Fruit fly (Drosophila melanogaster) whole organism, embryonic: Measurements from ENCODE around the gene Tep1.

Source experiments
- Asciz ChIP-seq: fragments of 200-800 bp; sonication (Bioruptor generic); optimal IDR thresholded peaks from 2 replicates; lab custom pipeline; 2017; ENCODE audit warnings: missing biosample characterization, mild to moderate bottlenecking, missing genetic modification characterization, missing genetic modification reagents
- Awh ChIP-seq: fragments of 200-800 bp; sonication (Bioruptor generic); IDR thresholded peaks from 2 replicates; pipeline ENCODE4, ENCODE4 v1.3.6; 2022; ENCODE audit warnings: missing biosample characterization, missing genetic modification characterization
- Bdp1 ChIP-seq: fragments of 200-800 bp; sonication (Bioruptor generic); optimal IDR thresholded peaks from 3 replicates; lab custom pipeline; 2016; ENCODE audit warnings: missing biosample characterization, missing genetic modification characterization
- Blimp-1 ChIP-seq: fragments of 200-800 bp; sonication (Bioruptor generic); optimal IDR thresholded peaks from 3 replicates; lab custom pipeline; 2018; ENCODE audit warnings: missing biosample characterization, missing genetic modification characterization, mild to moderate bottlenecking, moderate library complexity, missing genetic modification reagents
- CG10543 ChIP-seq: fragments of 200-800 bp; sonication (Bioruptor generic); optimal IDR thresholded peaks from 3 replicates; lab custom pipeline; 2017; ENCODE audit warnings: missing biosample characterization, mild to moderate bottlenecking, missing genetic modification characterization, moderate library complexity
- CG12219 ChIP-seq: fragments of 200-800 bp; sonication (Bioruptor generic); optimal IDR thresholded peaks from 3 replicates; lab custom pipeline; 2018; ENCODE audit warnings: missing biosample characterization, mild to moderate bottlenecking, missing genetic modification characterization
- CG12299 ChIP-seq: fragments of 200-800 bp; sonication (Bioruptor generic); optimal IDR thresholded peaks from 2 replicates; lab custom pipeline; 2018; ENCODE audit warnings: missing biosample characterization, mild to moderate bottlenecking, missing genetic modification characterization
- CG12391 ChIP-seq: fragments of 200-800 bp; sonication (Bioruptor generic); optimal IDR thresholded peaks from 3 replicates; lab custom pipeline; 2018; ENCODE audit warnings: missing biosample characterization, mild to moderate bottlenecking, missing genetic modification characterization, moderate library complexity
- CG12744 ChIP-seq: fragments of 200-800 bp; sonication (Bioruptor generic); optimal IDR thresholded peaks from 2 replicates; lab custom pipeline; 2016; ENCODE audit warnings: missing biosample characterization, missing genetic modification characterization
- CG14014 ChIP-seq: fragments of 200-800 bp; sonication (Bioruptor generic); IDR thresholded peaks from 2 replicates; pipeline ENCODE4 v1.3.6; 2022; ENCODE audit warnings: missing biosample characterization, missing genetic modification characterization
- CG14441 ChIP-seq: fragments of 200-800 bp; sonication (Bioruptor generic); IDR thresholded peaks from 2 replicates; pipeline ENCODE4 v1.3.6; 2022; ENCODE audit warnings: missing biosample characterization, missing genetic modification characterization
- CG14710 ChIP-seq: fragments of 200-800 bp; sonication (Bioruptor generic); optimal IDR thresholded peaks from 3 replicates; lab custom pipeline; 2019; ENCODE audit warnings: missing biosample characterization, mild to moderate bottlenecking, missing genetic modification characterization, moderate library complexity
- CG15601 ChIP-seq: fragments of 200-800 bp; sonication (Bioruptor generic); optimal IDR thresholded peaks from 3 replicates; lab custom pipeline; 2019; ENCODE audit warnings: missing biosample characterization, mild to moderate bottlenecking, missing genetic modification characterization, moderate library complexity
- CG16813 ChIP-seq: fragments of 200-800 bp; sonication (Bioruptor generic); IDR thresholded peaks from 3 replicates; pipeline ENCODE4 v1.3.6; 2022; ENCODE audit warnings: missing biosample characterization, missing genetic modification characterization; ENCODE audit not compliant: partially characterized antibody
- CG2202 ChIP-seq: fragments of 200-800 bp; sonication (Bioruptor generic); optimal IDR thresholded peaks from 2 replicates; lab custom pipeline; 2018; ENCODE audit warnings: missing biosample characterization, mild to moderate bottlenecking, missing genetic modification characterization
- CG2712 ChIP-seq: fragments of 200-800 bp; optimal IDR thresholded peaks from 3 replicates; lab custom pipeline; 2019; ENCODE audit warnings: missing biosample characterization, mild to moderate bottlenecking, missing genetic modification characterization, moderate library complexity
- CG30403 ChIP-seq: fragments of 200-800 bp; sonication (Bioruptor generic); optimal IDR thresholded peaks from 3 replicates; lab custom pipeline; 2016; ENCODE audit warnings: missing biosample characterization, missing genetic modification characterization
- CG4328 ChIP-seq: fragments of 200-800 bp; sonication (Bioruptor generic); optimal IDR thresholded peaks from 3 replicates; lab custom pipeline; 2017; ENCODE audit warnings: missing biosample characterization, missing genetic modification reagents, missing genetic modification characterization
- CG4404 ChIP-seq: fragments of 200-800 bp; sonication (Bioruptor generic); IDR thresholded peaks from 2 replicates; pipeline ENCODE4 v1.3.6; 2022; ENCODE audit warnings: missing biosample characterization, missing genetic modification characterization
- CG6689 ChIP-seq: fragments of 200-800 bp; sonication (Bioruptor generic); IDR thresholded peaks from 2 replicates; pipeline ENCODE4 v1.3.6; 2022; ENCODE audit warnings: missing biosample characterization, missing genetic modification characterization
- CG6791 ChIP-seq: fragments of 200-800 bp; sonication (Bioruptor generic); IDR thresholded peaks from 3 replicates; pipeline ENCODE4 v1.3.6; 2022; ENCODE audit warnings: missing biosample characterization, missing genetic modification characterization; ENCODE audit not compliant: partially characterized antibody
- CG7556 ChIP-seq: fragments of 200-800 bp; sonication (Bioruptor generic); optimal IDR thresholded peaks from 2 replicates; lab custom pipeline; 2017; ENCODE audit warnings: missing biosample characterization, mild to moderate bottlenecking, missing genetic modification characterization
- CG8089 ChIP-seq: fragments of 200-800 bp; sonication (Bioruptor generic); optimal IDR thresholded peaks from 3 replicates; lab custom pipeline; 2016; ENCODE audit warnings: missing biosample characterization, missing genetic modification characterization
- CG8359 ChIP-seq: fragments of 200-800 bp; sonication (Bioruptor generic); optimal IDR thresholded peaks from 2 replicates; lab custom pipeline; 2017; ENCODE audit warnings: missing biosample characterization, mild to moderate bottlenecking, missing genetic modification characterization, borderline replicate concordance
- CrebB ChIP-seq: fragments of 200-800 bp; sonication (Bioruptor generic); optimal IDR thresholded peaks from 3 replicates; lab custom pipeline; 2018; ENCODE audit warnings: missing biosample characterization, mild to moderate bottlenecking, missing genetic modification characterization
- HLHmδ ChIP-seq: fragments of 200-800 bp; sonication (Bioruptor generic); optimal IDR thresholded peaks from 2 replicates; lab custom pipeline; 2018; ENCODE audit warnings: missing biosample characterization, mild to moderate bottlenecking, missing genetic modification characterization, moderate library complexity
- Hsf ChIP-seq: fragments of 200-800 bp; sonication (Bioruptor generic); optimal IDR thresholded peaks from 3 replicates; lab custom pipeline; 2016; ENCODE audit warnings: missing biosample characterization, missing genetic modification characterization
- MTF-1 ChIP-seq: fragments of 200-800 bp; sonication (Bioruptor generic); optimal IDR thresholded peaks from 2 replicates; lab custom pipeline; 2018; ENCODE audit warnings: missing biosample characterization, mild to moderate bottlenecking, missing genetic modification characterization, borderline replicate concordance
- Max ChIP-seq: fragments of 200-800 bp; sonication (Bioruptor generic); optimal IDR thresholded peaks from 2 replicates; lab custom pipeline; 2016; ENCODE audit warnings: missing biosample characterization, mild to moderate bottlenecking, missing genetic modification characterization
- Mes4 ChIP-seq: fragments of 200-800 bp; sonication (Bioruptor generic); optimal IDR thresholded peaks from 2 replicates; lab custom pipeline; 2016; ENCODE audit warnings: missing biosample characterization, missing genetic modification characterization
- Mrtf ChIP-seq: fragments of 200-800 bp; sonication (Bioruptor generic); IDR thresholded peaks from 3 replicates; pipeline ENCODE4 v1.3.6; 2022; ENCODE audit warnings: missing biosample characterization, missing genetic modification characterization
- Oli ChIP-seq: fragments of 200-800 bp; sonication (Bioruptor generic); optimal IDR thresholded peaks from 2 replicates; lab custom pipeline; 2018; ENCODE audit warnings: missing biosample characterization, mild to moderate bottlenecking, missing genetic modification characterization, moderate library complexity
- Side ChIP-seq: fragments of 200-800 bp; sonication (Bioruptor generic); optimal IDR thresholded peaks from 2 replicates; lab custom pipeline; 2016; ENCODE audit warnings: missing biosample characterization, missing genetic modification characterization
- Taf1 ChIP-seq: fragments of 200-800 bp; sonication (Bioruptor generic); IDR thresholded peaks from 2 replicates; pipeline ENCODE4 v1.3.6; 2022; ENCODE audit warnings: missing biosample characterization, missing genetic modification characterization
- ara ChIP-seq: fragments of 200-800 bp; sonication (Bioruptor generic); IDR thresholded peaks from 2 replicates; pipeline ENCODE4 v1.3.6; 2022; ENCODE audit warnings: missing biosample characterization, missing genetic modification characterization
- chm ChIP-seq: fragments of 200-800 bp; sonication (Bioruptor generic); IDR thresholded peaks from 2 replicates; pipeline ENCODE4 v1.3.6; 2022; ENCODE audit warnings: missing biosample characterization, missing genetic modification characterization
- crol ChIP-seq: fragments of 200-800 bp; sonication (Bioruptor generic); IDR thresholded peaks from 2 replicates; pipeline ENCODE4 v1.3.6; 2022; ENCODE audit warnings: missing biosample characterization, missing genetic modification characterization
- dysf ChIP-seq: fragments of 200-800 bp; sonication (Bioruptor generic); IDR thresholded peaks from 3 replicates; pipeline ENCODE4 v1.3.6; 2022; ENCODE audit warnings: missing biosample characterization, missing genetic modification characterization
- exex ChIP-seq: fragments of 200-800 bp; sonication (Bioruptor generic); optimal IDR thresholded peaks from 4 replicates; lab custom pipeline; 2018; ENCODE audit warnings: missing biosample characterization, mild to moderate bottlenecking, missing genetic modification characterization, moderate library complexity
- fd96Cb ChIP-seq: fragments of 200-800 bp; sonication (Bioruptor generic); optimal IDR thresholded peaks from 2 replicates; lab custom pipeline; 2018; ENCODE audit warnings: missing biosample characterization, mild to moderate bottlenecking, missing genetic modification characterization, moderate library complexity
- fu2 ChIP-seq: fragments of 200-800 bp; sonication (Bioruptor generic); optimal IDR thresholded peaks from 2 replicates; lab custom pipeline; 2016; ENCODE audit warnings: missing biosample characterization, missing genetic modification characterization
- gem ChIP-seq: fragments of 200-800 bp; sonication (Bioruptor generic); optimal IDR thresholded peaks from 2 replicates; lab custom pipeline; 2019; ENCODE audit warnings: missing biosample characterization, mild to moderate bottlenecking, missing genetic modification characterization, moderate library complexity
- kay ChIP-seq: fragments of 200-800 bp; sonication (Bioruptor generic); optimal IDR thresholded peaks from 2 replicates; lab custom pipeline; 2016; ENCODE audit warnings: missing biosample characterization, missing genetic modification characterization
- lov ChIP-seq, 2 experiments: fragments of 200-800 bp in 1 of 2; fragments of >200 bp in 1 of 2; sonication (Bioruptor generic) in 1 of 2; IDR thresholded peaks in 1 of 2; optimal IDR thresholded peaks in 1 of 2; 2 replicates in 1 of 2; 3 replicates in 1 of 2; pipeline versions ENCODE4 v1.3.6 to Lab custom; 2017 to 2022; ENCODE audit warnings: missing biosample characterization in 1 of 2, missing genetic modification characterization in 1 of 2
- nom ChIP-seq: fragments of 200-800 bp; sonication (Bioruptor generic); optimal IDR thresholded peaks from 2 replicates; lab custom pipeline; 2017; ENCODE audit warnings: missing biosample characterization, missing genetic modification characterization, mild to moderate bottlenecking, moderate library complexity, missing genetic modification reagents
- slp2 ChIP-seq: fragments of 200-800 bp; sonication (Bioruptor generic); optimal IDR thresholded peaks from 2 replicates; lab custom pipeline; 2016; ENCODE audit warnings: missing biosample characterization, missing genetic modification characterization
- trem ChIP-seq: fragments of 200-800 bp; optimal IDR thresholded peaks from 3 replicates; lab custom pipeline; 2019; ENCODE audit warnings: missing biosample characterization, mild to moderate bottlenecking, missing genetic modification characterization, moderate library complexity
- vnd ChIP-seq: fragments of 200-800 bp; sonication (Bioruptor generic); IDR thresholded peaks from 3 replicates; pipeline ENCODE4 v1.3.6; 2022; ENCODE audit warnings: missing biosample characterization, missing genetic modification characterization; ENCODE audit not compliant: partially characterized antibody

The Tep1 gene

DNA sequence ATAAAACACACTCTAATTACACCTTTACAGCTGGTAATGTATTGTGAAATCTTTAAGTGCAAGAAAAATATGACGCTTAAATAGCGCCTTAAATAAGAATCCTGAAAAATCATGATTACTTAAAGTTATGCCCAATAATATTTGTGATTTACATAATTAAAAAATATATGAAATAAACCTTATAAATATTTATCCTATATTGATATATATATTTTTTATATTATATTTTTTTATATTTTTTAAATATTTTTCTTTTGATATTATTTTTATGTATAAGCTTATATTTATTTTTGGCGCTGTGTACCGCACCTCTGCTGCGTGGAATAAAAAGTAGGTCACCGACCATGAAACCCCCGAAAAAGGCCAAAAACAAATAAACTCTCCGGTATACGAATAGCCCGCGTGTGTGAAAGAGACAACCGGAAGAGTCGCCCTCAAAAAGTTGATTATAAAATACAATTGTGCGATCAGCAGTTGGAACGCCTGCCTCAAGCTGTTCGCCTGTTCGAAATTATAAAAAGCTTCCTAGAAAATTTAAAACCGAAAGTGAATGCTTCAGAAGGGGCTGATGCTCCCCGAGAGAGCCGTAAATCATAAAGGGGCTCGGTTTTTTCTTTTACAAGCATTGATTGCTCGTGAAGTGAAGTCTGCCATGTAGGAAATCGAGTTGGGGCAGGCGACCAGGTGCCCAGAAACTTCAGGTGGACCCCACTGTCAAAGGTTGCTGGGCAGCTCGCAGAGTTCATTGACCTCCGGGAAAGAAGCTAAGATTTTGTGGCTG is 15.1 kb upstream of the Tep1 start (continued):
- TF ChIP-seq ara (GFP tag; lab: Robert Waterston, UW) (no peak; the same call in 1 of the 2 replicates), vnd (GFP tag; lab: Robert Waterston, UW) (no peak), Max (GFP tag; lab: Kevin White, UChicago) (no peak), lov (optimal IDR thresholded peaks at IDR 0.05; lab: Kevin White, UChicago) (no peak), lov (GFP tag; IDR thresholded peaks at IDR 0.05; lab: Robert Waterston, UW) (0 out of 3 replicates have a peak, but pooled peaks have one; percentile 68), Taf1 (GFP tag; lab: Robert Waterston, UW) (no peak), CrebB (tag; lab: Kevin White, UChicago) (peak; percentile 37), Mes4 (GFP tag; lab: Kevin White, UChicago) (no peak), CG15601 (tag; lab: Kevin White, UChicago) (peak; percentile 26), kay (GFP tag; lab: Kevin White, UChicago) (no peak), CG10543 (peak; percentile 91), CG8359 (GFP tag; lab: Kevin White, UChicago) (peak; percentile 3), CG16813 (GFP tag; lab: Robert Waterston, UW) (no peak), exex (tag; lab: Kevin White, UChicago) (peak; percentile 72), Blimp-1 (GFP tag; lab: Kevin White, UChicago) (peak; percentile 100), trem (tag; lab: Kevin White, UChicago) (peak; percentile 25), dysf (GFP tag; lab: Robert Waterston, UW) (peak; percentile 46; the same call in 1 of the 3 replicates), CG12391 (peak; percentile 67), CG14441 (no peak), CG6791 (no peak), CG4328 (peak; percentile 4), CG2712 (peak; percentile 78), CG12299 (peak; percentile 49), CG14710 (tag; lab: Kevin White, UChicago) (peak; percentile 54), gem (peak; percentile 87), Asciz (GFP tag; lab: Kevin White, UChicago) (peak; percentile 65), CG30403 (GFP tag; lab: Kevin White, UChicago) (peak; percentile 12), fu2 (no peak), nom (GFP tag; lab: Kevin White, UChicago) (no peak), MTF-1 (no peak), HLHmδ (GFP tag; lab: Kevin White, UChicago) (no peak), CG2202 (tag; lab: Kevin White, UChicago) (no peak), CG6689 (GFP tag; lab: Robert Waterston, UW) (peak; percentile 44), CG4404 (GFP tag; lab: Robert Waterston, UW) (no peak), Hsf (no peak), CG12744 (GFP tag; lab: Kevin White, UChicago) (no peak), crol (GFP tag; lab: Robert Waterston, UW) (peak; percentile 34; the same call in 1 of the 2 replicates), Oli (tag; lab: Kevin White, UChicago) (peak; percentile 75), CG7556 (peak; percentile 70), slp2 (GFP tag; lab: Kevin White, UChicago) (no peak), chm (no peak; the same call in 1 of the 2 replicates), Awh (GFP tag; lab: Robert Waterston, UW) (no peak), CG8089 (no peak), fd96Cb (tag; lab: Kevin White, UChicago) (peak; percentile 74), Mrtf (no peak), CG14014 (GFP tag; lab: Robert Waterston, UW) (no peak; the same call in 1 of the 2 replicates), CG12219 (no peak), Side (GFP tag; lab: Kevin White, UChicago) (no peak), Bdp1 (GFP tag; lab: Kevin White, UChicago) (no peak)
